Worm (Caenorhabditis elegans) whole organism, late embryonic: Measurements from ENCODE around the gene fmo-1.

Experiments used
- ama-1 ChIP-seq: fragments of 150-350 bp; optimal IDR thresholded peaks from 2 replicates; lab custom pipeline; 2014
- ceh-19 ChIP-seq: fragments of 200-800 bp; sonication (Bioruptor generic); optimal IDR thresholded peaks from 2 replicates; lab custom pipeline; 2018; ENCODE audit warnings: mild to moderate bottlenecking, missing genetic modification characterization, missing compliant biosample characterization
- ceh-24 ChIP-seq: sonication (generic microtip); optimal IDR thresholded peaks from 2 replicates; lab custom pipeline; 2016; ENCODE audit warnings: mild to moderate bottlenecking, missing genetic modification characterization, missing compliant biosample characterization
- lin-11 ChIP-seq: fragments of 200-800 bp; sonication (Bioruptor generic); optimal IDR thresholded peaks from 2 replicates; lab custom pipeline; 2018; ENCODE audit warnings: mild to moderate bottlenecking, missing genetic modification characterization, missing compliant biosample characterization
- pha-4 ChIP-seq: fragments of 150-350 bp; optimal IDR thresholded peaks from 2 replicates; lab custom pipeline; 2018; ENCODE audit warnings: missing biosample characterization, missing genetic modification reagents, missing genetic modification characterization

- TF ChIP-seq ceh-24 (tag; lab: Kevin White, UChicago): no peak
- no peak for TF ChIP-seq lin-11
- no peak for TF ChIP-seq ceh-19 (GFP tag; lab: Kevin White, UChicago)
- no peak for TF ChIP-seq pha-4
- TF ChIP-seq ama-1 (lab: Kevin White, UChicago): no peak
Measured at ce11 chrIV:10612281-10612680, 49.4 kb upstream of the fmo-1 start.
